Fruit fly (Drosophila melanogaster) whole organism, wandering third instar larva: ENCODE data around the gene Takl1.
A peak's percentile ranks its signal among the peaks of the same experiment; 100 is the strongest.

ENCODE experiments used
- Abd-B ChIP-seq: fragments of >200 bp; optimal IDR thresholded peaks from 2 replicates; lab custom pipeline; 2017; ENCODE audit warnings: missing biosample characterization, missing genetic modification characterization
- CG32264 ChIP-seq: fragments of 200-800 bp; sonication (Bioruptor generic); optimal IDR thresholded peaks from 2 replicates; lab custom pipeline; 2016; ENCODE audit warnings: missing biosample characterization, missing genetic modification characterization
- CG9705 ChIP-seq: fragments of 200-800 bp; sonication (Bioruptor generic); optimal IDR thresholded peaks from 2 replicates; lab custom pipeline; 2018; ENCODE audit warnings: missing biosample characterization, mild to moderate bottlenecking, missing genetic modification characterization
- CrebA ChIP-seq: fragments of 200-800 bp; sonication (Bioruptor generic); optimal IDR thresholded peaks from 2 replicates; lab custom pipeline; 2016; ENCODE audit warnings: missing biosample characterization, mild to moderate bottlenecking, missing genetic modification characterization, borderline replicate concordance
- Dfd ChIP-seq: fragments of >200 bp; optimal IDR thresholded peaks from 2 replicates; lab custom pipeline; 2017; ENCODE audit warnings: missing biosample characterization, missing genetic modification characterization
- Dif ChIP-seq: fragments of 200-275, 200-300 bp; sonication (Bioruptor generic); optimal IDR thresholded peaks from 2 replicates; lab custom pipeline; 2018; ENCODE audit warnings: missing biosample characterization, missing genetic modification characterization; ENCODE audit not compliant: partially characterized antibody
- GATAd ChIP-seq: sonication (Bioruptor generic); optimal IDR thresholded peaks from 2 replicates; lab custom pipeline; 2016; ENCODE audit warnings: missing biosample characterization, missing genetic modification characterization
- HLH106 ChIP-seq: fragments of 200-800 bp; optimal IDR thresholded peaks from 3 replicates; lab custom pipeline; 2019; ENCODE audit warnings: missing biosample characterization, mild to moderate bottlenecking, missing genetic modification characterization, moderate library complexity
- Hnf4 ChIP-seq: fragments of 200-800 bp; sonication (Bioruptor generic); optimal IDR thresholded peaks from 2 replicates; lab custom pipeline; 2016; ENCODE audit warnings: missing biosample characterization, mild to moderate bottlenecking, missing genetic modification characterization
- Hr78 ChIP-seq: fragments of >200 bp; optimal IDR thresholded peaks from 2 replicates; lab custom pipeline; 2017; ENCODE audit warnings: missing biosample characterization, missing genetic modification characterization
- Hr83 ChIP-seq: fragments of 200-300 bp; sonication (Bioruptor generic); optimal IDR thresholded peaks from 2 replicates; lab custom pipeline; 2016; ENCODE audit warnings: missing biosample characterization, mild to moderate bottlenecking, missing genetic modification characterization, moderate library complexity; ENCODE audit not compliant: poor library complexity, severe bottlenecking
- Jra ChIP-seq: sonication (Bioruptor generic); optimal IDR thresholded peaks from 2 replicates; lab custom pipeline; 2016; ENCODE audit warnings: missing biosample characterization, missing genetic modification characterization
- Mio ChIP-seq: sonication (Bioruptor generic); optimal IDR thresholded peaks from 2 replicates; lab custom pipeline; 2016; ENCODE audit warnings: missing biosample characterization, missing genetic modification characterization
- Myc ChIP-seq: fragments of >200 bp; optimal IDR thresholded peaks from 2 replicates; lab custom pipeline; 2017
- N ChIP-seq: fragments of >200 bp; optimal IDR thresholded peaks from 2 replicates; lab custom pipeline; 2018; ENCODE audit warnings: missing biosample characterization, missing external identifiers, missing genetic modification characterization
- OdsH ChIP-seq: fragments of 200-800 bp; sonication (Bioruptor generic); optimal IDR thresholded peaks from 2 replicates; lab custom pipeline; 2016; ENCODE audit warnings: missing biosample characterization, mild to moderate bottlenecking, missing genetic modification characterization
- Rel ChIP-seq, 2 experiments: fragments of 200-800 bp; sonication (Bioruptor generic) in 1 of 2; optimal IDR thresholded peaks; 2 replicates in 1 of 2; 3 replicates in 1 of 2; lab custom pipeline; 2016 to 2019; ENCODE audit warnings: mild to moderate bottlenecking in 2 of 2, missing biosample characterization in 2 of 2, missing genetic modification characterization in 2 of 2, moderate library complexity in 1 of 2
- Sp1 ChIP-seq: fragments of 200-800 bp; sonication (Bioruptor generic); optimal IDR thresholded peaks from 3 replicates; lab custom pipeline; 2019; ENCODE audit warnings: missing biosample characterization, mild to moderate bottlenecking, missing genetic modification characterization, moderate library complexity
- Vsx2 ChIP-seq: fragments of 200-300, 225-300 bp; sonication (Bioruptor generic); optimal IDR thresholded peaks from 2 replicates; lab custom pipeline; 2018; ENCODE audit warnings: missing biosample characterization, missing genetic modification characterization; ENCODE audit not compliant: partially characterized antibody
- br ChIP-seq: fragments of 200-800 bp; sonication (Bioruptor generic); optimal IDR thresholded peaks from 2 replicates; lab custom pipeline; 2016; ENCODE audit warnings: missing biosample characterization, missing genetic modification characterization
- brk ChIP-seq: fragments of 200-800 bp; sonication (Bioruptor generic); optimal IDR thresholded peaks from 2 replicates; lab custom pipeline; 2016; ENCODE audit warnings: missing biosample characterization, mild to moderate bottlenecking, missing genetic modification characterization
- dl ChIP-seq, 2 experiments: fragments of 175-275, 200-275 bp in 1 of 2; fragments of 200-275 bp in 1 of 2; sonication (Bioruptor generic); optimal IDR thresholded peaks; lab custom pipeline; 2018; ENCODE audit warnings: mild to moderate bottlenecking in 2 of 2, missing biosample characterization in 2 of 2, missing genetic modification characterization in 2 of 2, moderate library complexity in 2 of 2; ENCODE audit not compliant: partially characterized antibody in 2 of 2, insufficient read depth in 1 of 2
- dmrt93B ChIP-seq: fragments of 200-800 bp; sonication (Bioruptor generic); optimal IDR thresholded peaks from 2 replicates; lab custom pipeline; 2018; ENCODE audit warnings: missing biosample characterization, mild to moderate bottlenecking, missing genetic modification characterization
- dsf ChIP-seq: sonication (Bioruptor generic); optimal IDR thresholded peaks from 2 replicates; lab custom pipeline; 2016; ENCODE audit warnings: missing biosample characterization, missing genetic modification characterization, borderline replicate concordance
- ey ChIP-seq: fragments of 200-800 bp; sonication (Bioruptor generic); optimal IDR thresholded peaks from 2 replicates; lab custom pipeline; 2016; ENCODE audit warnings: missing biosample characterization, missing genetic modification characterization
- foxo ChIP-seq, 2 experiments: fragments of 200-800 bp; sonication (Bioruptor generic); optimal IDR thresholded peaks; 2 replicates in 1 of 2; 3 replicates in 1 of 2; lab custom pipeline; 2016 to 2017; ENCODE audit warnings: missing biosample characterization in 2 of 2, missing genetic modification characterization in 2 of 2
- fru ChIP-seq: fragments of 200-800 bp; sonication (Bioruptor generic); optimal IDR thresholded peaks from 3 replicates; lab custom pipeline; 2016; ENCODE audit warnings: missing biosample characterization, mild to moderate bottlenecking, missing genetic modification characterization
- h ChIP-seq: fragments of 200-800 bp; sonication (Bioruptor generic); optimal IDR thresholded peaks from 3 replicates; lab custom pipeline; 2016; ENCODE audit warnings: missing biosample characterization, mild to moderate bottlenecking, missing genetic modification characterization
- jim ChIP-seq: fragments of 175-275, 200-325 bp; sonication (Bioruptor generic); optimal IDR thresholded peaks from 2 replicates; lab custom pipeline; 2016; ENCODE audit warnings: missing biosample characterization, mild to moderate bottlenecking, missing genetic modification characterization
- lola ChIP-seq: fragments of >200 bp; optimal IDR thresholded peaks from 2 replicates; lab custom pipeline; 2017; ENCODE audit warnings: missing biosample characterization, missing genetic modification characterization
- pan ChIP-seq: fragments of >200 bp; optimal IDR thresholded peaks from 2 replicates; lab custom pipeline; 2017
- psq ChIP-seq: fragments of 200-800 bp; sonication (Bioruptor generic); optimal IDR thresholded peaks from 3 replicates; lab custom pipeline; 2017; ENCODE audit warnings: missing biosample characterization, mild to moderate bottlenecking, missing genetic modification characterization, moderate library complexity
- rgr ChIP-seq: fragments of 200-800 bp; sonication (Bioruptor generic); optimal IDR thresholded peaks from 3 replicates; lab custom pipeline; 2016; ENCODE audit warnings: missing biosample characterization, mild to moderate bottlenecking, missing genetic modification characterization
- sage ChIP-seq: fragments of 200-800 bp; sonication (Bioruptor generic); optimal IDR thresholded peaks from 2 replicates; lab custom pipeline; 2016; ENCODE audit warnings: missing biosample characterization, mild to moderate bottlenecking, missing genetic modification characterization
- sv ChIP-seq: fragments of 200-800 bp; sonication (Bioruptor generic); optimal IDR thresholded peaks from 3 replicates; lab custom pipeline; 2016; ENCODE audit warnings: missing biosample characterization, missing genetic modification characterization
- tai ChIP-seq: sonication (Bioruptor generic); optimal IDR thresholded peaks from 2 replicates; lab custom pipeline; 2016; ENCODE audit warnings: missing biosample characterization, missing genetic modification characterization
- usp ChIP-seq: fragments of >200 bp; optimal IDR thresholded peaks from 2 replicates; lab custom pipeline; 2017; ENCODE audit warnings: missing biosample characterization, missing genetic modification characterization
- woc ChIP-seq: sonication (Bioruptor generic); optimal IDR thresholded peaks from 2 replicates; lab custom pipeline; 2016; ENCODE audit warnings: missing biosample characterization, mild to moderate bottlenecking, missing genetic modification characterization

Takl1 gene

dm6 chr3R:20772543-20772942 is at the start of gene Takl1:
Takl1 (minus strand) TSS chr3R:20772601.
- TF ChIP-seq Hr83 = no peak
- no peak for TF ChIP-seq HLH106 (tag; lab: Kevin White, UChicago)
- no peak for TF ChIP-seq Rel (GFP tag; optimal IDR thresholded peaks at IDR 0.05; lab: Kevin White, UChicago)
- peak; percentile 97 for TF ChIP-seq Rel (tag; optimal IDR thresholded peaks at IDR 0.05; lab: Kevin White, UChicago)

DNA sequence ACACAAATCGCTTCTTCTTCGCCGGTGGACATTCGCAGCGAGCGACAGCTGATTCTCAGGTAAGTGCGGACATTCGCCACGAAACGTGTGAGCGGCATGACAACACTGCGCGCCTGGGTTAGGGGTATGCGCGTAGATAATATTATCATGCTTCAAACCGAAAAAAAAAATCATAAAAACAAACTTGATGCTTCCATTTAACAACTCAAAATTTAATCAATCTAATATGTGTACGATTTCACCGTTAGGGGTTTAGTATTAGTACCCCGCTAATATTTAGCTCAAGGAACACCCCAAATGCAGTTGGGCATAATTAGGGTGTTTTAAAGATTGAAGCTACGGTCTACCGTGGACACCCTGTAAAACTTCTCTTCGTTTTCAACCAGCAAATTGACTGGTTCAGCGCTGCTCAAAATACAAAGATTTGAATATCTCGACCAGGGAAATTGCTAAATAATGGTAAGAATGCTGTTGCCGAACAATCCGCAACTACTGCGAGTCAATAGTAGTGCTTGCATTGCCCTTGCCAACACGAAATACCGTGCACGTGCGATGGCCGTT is 49.5 kb upstream of the Takl1 start, which contains the start of the genes CG17271 and RpS20:
Gene CG17271, minus strand, starts transcription at position 34 of the 561 bp plus-strand sequence.
Gene RpS20, plus strand, starts transcription at position 367 of the 561 bp plus-strand sequence.
- TF ChIP-seq Hr78 (GFP tag; lab: Kevin White, UChicago) = no peak
- no peak for TF ChIP-seq lola (GFP tag; lab: Kevin White, UChicago)
- no peak for TF ChIP-seq sage
- no peak for TF ChIP-seq CrebA (GFP tag; lab: Kevin White, UChicago)
- TF ChIP-seq sv (GFP tag; lab: Kevin White, UChicago) = peak; percentile 95
- TF ChIP-seq jim (GFP tag; lab: Kevin White, UChicago) = peak; percentile 18
- peak; percentile 66 for TF ChIP-seq dsf (GFP tag; lab: Kevin White, UChicago)
- peak; percentile 68 for TF ChIP-seq dmrt93B (GFP tag; lab: Kevin White, UChicago)
- no peak for TF ChIP-seq Abd-B
- peak; percentile 87 for TF ChIP-seq br (GFP tag; lab: Kevin White, UChicago)
- TF ChIP-seq Rel (GFP tag; optimal IDR thresholded peaks at IDR 0.05; lab: Kevin White, UChicago) = no peak
- TF ChIP-seq Rel (tag; optimal IDR thresholded peaks at IDR 0.05; lab: Kevin White, UChicago) = peak; percentile 74
- TF ChIP-seq Vsx2 (GFP tag; lab: Kevin White, UChicago) = peak; percentile 98
- TF ChIP-seq Hnf4 (GFP tag; lab: Kevin White, UChicago) = peak; percentile 92
- peak in 1 of 2 experiments; percentile 78 for TF ChIP-seq dl (GFP tag; optimal IDR thresholded peaks at IDR 0.05; lab: Kevin White, UChicago; ENCODE audit: insufficient read depth in 1 of 2, partially characterized antibody in 2 of 2)
- TF ChIP-seq brk (GFP tag; lab: Kevin White, UChicago) = no peak
- no peak for TF ChIP-seq GATAd (GFP tag; lab: Kevin White, UChicago)
- peak; percentile 61 for TF ChIP-seq Myc (lab: Kevin White, UChicago)
- TF ChIP-seq Dfd (GFP tag; lab: Kevin White, UChicago) = no peak
- no peak for TF ChIP-seq tai (GFP tag; lab: Kevin White, UChicago)
- TF ChIP-seq foxo (GFP tag; optimal IDR thresholded peaks at IDR 0.05; lab: Kevin White, UChicago) = peak; percentile 4 to 94
- TF ChIP-seq rgr (GFP tag; lab: Kevin White, UChicago) = peak; percentile 89
- no peak for TF ChIP-seq usp (GFP tag; lab: Kevin White, UChicago)
- TF ChIP-seq fru = peak; percentile 91
- TF ChIP-seq Hr83 = peak; percentile 87
- TF ChIP-seq CG32264 (GFP tag; lab: Kevin White, UChicago) = peak; percentile 78
- peak; percentile 67 for TF ChIP-seq psq (GFP tag; lab: Kevin White, UChicago)
- TF ChIP-seq h (GFP tag; lab: Kevin White, UChicago) = peak; percentile 92
- TF ChIP-seq Sp1 (GFP tag; lab: Kevin White, UChicago) = peak; percentile 80
- peak; percentile 78 for TF ChIP-seq HLH106 (tag; lab: Kevin White, UChicago)
- no peak for TF ChIP-seq N (GFP tag; lab: Kevin White, UChicago)
- peak; percentile 89 for TF ChIP-seq woc
- TF ChIP-seq Jra = peak; percentile 91
- peak; percentile 77 for TF ChIP-seq OdsH
- TF ChIP-seq pan = no peak
- peak; percentile 37 for TF ChIP-seq Mio (GFP tag; lab: Kevin White, UChicago)
- peak; percentile 91 for TF ChIP-seq ey
- peak; percentile 89 for TF ChIP-seq Dif (GFP tag; lab: Kevin White, UChicago)
- TF ChIP-seq CG9705 (GFP tag; lab: Kevin White, UChicago) = peak; percentile 78
